Fruit fly (Drosophila melanogaster) whole organism, embryonic: ENCODE measurements around the gene Tctp.

Experiments
- Abd-B ChIP-seq: fragments of 200-800 bp; sonication (Bioruptor generic); optimal IDR thresholded peaks from 2 replicates; lab custom pipeline; 2018; ENCODE audit warnings: missing biosample characterization, mild to moderate bottlenecking, missing genetic modification characterization, moderate library complexity
- B-H2 ChIP-seq: fragments of 200-800 bp; sonication (Bioruptor generic); optimal IDR thresholded peaks from 2 replicates; lab custom pipeline; 2018; ENCODE audit warnings: missing biosample characterization, mild to moderate bottlenecking, missing genetic modification characterization
- BEAF-32 ChIP-seq: fragments of 200-800 bp; sonication (Bioruptor generic); optimal IDR thresholded peaks from 3 replicates; lab custom pipeline; 2017; ENCODE audit warnings: missing biosample characterization, missing genetic modification characterization, mild to moderate bottlenecking, moderate library complexity, missing genetic modification reagents
- BtbVII ChIP-seq: fragments of 200-800 bp; sonication (Bioruptor generic); optimal IDR thresholded peaks from 3 replicates; lab custom pipeline; 2017; ENCODE audit warnings: missing biosample characterization, mild to moderate bottlenecking, missing genetic modification characterization
- CG12659 ChIP-seq: fragments of 200-800 bp; sonication (Bioruptor generic); optimal IDR thresholded peaks from 3 replicates; lab custom pipeline; 2017; ENCODE audit warnings: mild to moderate bottlenecking, missing biosample characterization, missing genetic modification reagents, missing genetic modification characterization
- CG13775 ChIP-seq: fragments of 200-800 bp; sonication (Bioruptor generic); optimal IDR thresholded peaks from 3 replicates; lab custom pipeline; 2017; ENCODE audit warnings: missing biosample characterization, mild to moderate bottlenecking, missing genetic modification characterization
- CG13894 ChIP-seq: fragments of 200-800 bp; sonication (Bioruptor generic); optimal IDR thresholded peaks from 3 replicates; lab custom pipeline; 2018; ENCODE audit warnings: missing biosample characterization, mild to moderate bottlenecking, missing genetic modification characterization, moderate library complexity
- CG14014 ChIP-seq: fragments of 200-800 bp; sonication (Bioruptor generic); IDR thresholded peaks from 2 replicates; pipeline ENCODE4 v1.3.6; 2022; ENCODE audit warnings: missing biosample characterization, missing genetic modification characterization
- CG15479 ChIP-seq: fragments of 200-800 bp; sonication (Bioruptor generic); optimal IDR thresholded peaks from 3 replicates; lab custom pipeline; 2019; ENCODE audit warnings: missing biosample characterization, mild to moderate bottlenecking, missing genetic modification characterization, moderate library complexity
- CG16813 ChIP-seq: fragments of 200-800 bp; sonication (Bioruptor generic); IDR thresholded peaks from 3 replicates; pipeline ENCODE4 v1.3.6; 2022; ENCODE audit warnings: missing biosample characterization, missing genetic modification characterization; ENCODE audit not compliant: partially characterized antibody
- CG17186 ChIP-seq: fragments of 200-800 bp; sonication (Bioruptor generic); optimal IDR thresholded peaks from 3 replicates; lab custom pipeline; 2017; ENCODE audit warnings: missing biosample characterization, missing genetic modification reagents, missing genetic modification characterization
- CG18476 ChIP-seq: fragments of 200-800 bp; sonication (Bioruptor generic); optimal IDR thresholded peaks from 2 replicates; lab custom pipeline; 2016; ENCODE audit warnings: missing biosample characterization, mild to moderate bottlenecking, missing genetic modification characterization
- CG18764 ChIP-seq: fragments of 200-800 bp; sonication (Bioruptor generic); optimal IDR thresholded peaks from 3 replicates; lab custom pipeline; 2016; ENCODE audit warnings: missing biosample characterization, missing genetic modification characterization
- CG2199 ChIP-seq: fragments of 200-800 bp; sonication (Bioruptor generic); IDR thresholded peaks from 3 replicates; pipeline ENCODE4 v1.3.6; 2022; ENCODE audit warnings: missing biosample characterization, missing genetic modification characterization
- CG30020 ChIP-seq: fragments of 200-800 bp; optimal IDR thresholded peaks from 2 replicates; lab custom pipeline; 2019; ENCODE audit warnings: missing biosample characterization, mild to moderate bottlenecking, missing genetic modification characterization, moderate library complexity
- CG33213 ChIP-seq: fragments of 200-800 bp; sonication (Bioruptor generic); optimal IDR thresholded peaks from 3 replicates; lab custom pipeline; 2016; ENCODE audit warnings: missing biosample characterization, missing genetic modification characterization
- CG34376 ChIP-seq: fragments of 200-800 bp; sonication (Bioruptor generic); optimal IDR thresholded peaks from 2 replicates; lab custom pipeline; 2018; ENCODE audit warnings: missing biosample characterization, mild to moderate bottlenecking, missing genetic modification characterization
- CG34422 ChIP-seq: fragments of 200-800 bp; sonication (Bioruptor generic); IDR thresholded peaks from 3 replicates; pipeline ENCODE4 v1.3.6; 2022; ENCODE audit warnings: missing biosample characterization, missing genetic modification characterization
- CG4617 ChIP-seq: fragments of 200-800 bp; sonication (Bioruptor generic); optimal IDR thresholded peaks from 3 replicates; lab custom pipeline; 2016; ENCODE audit warnings: missing biosample characterization, missing genetic modification characterization, borderline replicate concordance
- CG4820 ChIP-seq: fragments of 200-800 bp; sonication (Bioruptor generic); optimal IDR thresholded peaks from 3 replicates; lab custom pipeline; 2016; ENCODE audit warnings: missing biosample characterization, missing genetic modification characterization
- CG6175 ChIP-seq: fragments of 200-800 bp; sonication (Bioruptor generic); IDR thresholded peaks from 3 replicates; pipeline ENCODE4 v1.3.6; 2022; ENCODE audit warnings: missing biosample characterization, missing genetic modification characterization
- CG8478 ChIP-seq: fragments of >200 bp; optimal IDR thresholded peaks from 2 replicates; lab custom pipeline; 2018
- CTCF ChIP-seq: fragments of 200-800 bp; sonication (Bioruptor generic); optimal IDR thresholded peaks from 2 replicates; lab custom pipeline; 2017; ENCODE audit warnings: missing biosample characterization, mild to moderate bottlenecking, missing genetic modification characterization, moderate library complexity
- Dfd ChIP-seq, 2 experiments: fragments of >200 bp; optimal IDR thresholded peaks; 2 replicates each; lab custom pipeline; 2017; ENCODE audit warnings: missing biosample characterization in 2 of 2, missing genetic modification characterization in 2 of 2
- Doc3 ChIP-seq: fragments of 200-800 bp; sonication (Bioruptor generic); IDR thresholded peaks from 3 replicates; pipeline ENCODE4 v1.3.6; 2022; ENCODE audit warnings: missing biosample characterization, missing genetic modification characterization; ENCODE audit not compliant: partially characterized antibody
- Dp ChIP-seq: fragments of 200-800 bp; sonication (Bioruptor generic); optimal IDR thresholded peaks from 2 replicates; lab custom pipeline; 2018; ENCODE audit warnings: missing biosample characterization, mild to moderate bottlenecking, missing genetic modification characterization, moderate library complexity
- HLH4C ChIP-seq: fragments of 200-800 bp; sonication (Bioruptor generic); IDR thresholded peaks from 3 replicates; pipeline ENCODE4 v1.3.6; 2022; ENCODE audit warnings: missing biosample characterization, missing genetic modification characterization; ENCODE audit not compliant: partially characterized antibody
- Hand ChIP-seq: fragments of 200-800 bp; sonication (Bioruptor generic); optimal IDR thresholded peaks from 2 replicates; lab custom pipeline; 2017; ENCODE audit warnings: mild to moderate bottlenecking, missing biosample characterization, missing genetic modification reagents, missing genetic modification characterization
- HmgD ChIP-seq: fragments of 200-800 bp; sonication (Bioruptor generic); optimal IDR thresholded peaks from 3 replicates; lab custom pipeline; 2016; ENCODE audit warnings: missing biosample characterization, missing genetic modification characterization
- HmgZ ChIP-seq: fragments of 200-800 bp; sonication (Bioruptor generic); optimal IDR thresholded peaks from 2 replicates; lab custom pipeline; 2018; ENCODE audit warnings: missing biosample characterization, mild to moderate bottlenecking, missing genetic modification characterization
- Hsf ChIP-seq: fragments of 200-800 bp; sonication (Bioruptor generic); optimal IDR thresholded peaks from 3 replicates; lab custom pipeline; 2016; ENCODE audit warnings: missing biosample characterization, missing genetic modification characterization
- MBD-R2 ChIP-seq: fragments of 200-800 bp; sonication (Bioruptor generic); IDR thresholded peaks from 2 replicates; pipeline ENCODE4 v1.3.6; 2022; ENCODE audit warnings: missing biosample characterization, missing genetic modification characterization
- Mad ChIP-seq: fragments of 200-800 bp; sonication (Bioruptor generic); optimal IDR thresholded peaks from 2 replicates; lab custom pipeline; 2016; ENCODE audit warnings: missing biosample characterization, missing genetic modification characterization
- Mes4 ChIP-seq: fragments of 200-800 bp; sonication (Bioruptor generic); optimal IDR thresholded peaks from 2 replicates; lab custom pipeline; 2016; ENCODE audit warnings: missing biosample characterization, missing genetic modification characterization
- Myb ChIP-seq: fragments of 200-800 bp; sonication (Bioruptor generic); optimal IDR thresholded peaks from 2 replicates; lab custom pipeline; 2016; ENCODE audit warnings: missing biosample characterization, missing genetic modification characterization
- Side ChIP-seq: fragments of 200-800 bp; sonication (Bioruptor generic); optimal IDR thresholded peaks from 2 replicates; lab custom pipeline; 2016; ENCODE audit warnings: missing biosample characterization, missing genetic modification characterization
- Tbp ChIP-seq: fragments of >200 bp; optimal IDR thresholded peaks from 2 replicates; lab custom pipeline; 2018; ENCODE audit warnings: missing biosample characterization, missing genetic modification characterization
- Xrp1 ChIP-seq: fragments of 200-800 bp; sonication (Bioruptor generic); IDR thresholded peaks from 2 replicates; pipeline ENCODE4 v1.3.6; 2022; ENCODE audit warnings: missing biosample characterization, missing genetic modification characterization
- cwo ChIP-seq: fragments of 200-800 bp; sonication (Bioruptor generic); optimal IDR thresholded peaks from 3 replicates; lab custom pipeline; 2017; ENCODE audit warnings: missing biosample characterization, missing genetic modification characterization, mild to moderate bottlenecking, moderate library complexity, missing genetic modification reagents
- danr ChIP-seq: fragments of 200-800 bp; sonication (Bioruptor generic); IDR thresholded peaks from 2 replicates; pipeline ENCODE4 v1.3.6; 2022; ENCODE audit warnings: missing biosample characterization, missing genetic modification characterization
- ems ChIP-seq: fragments of 200-800 bp; sonication (Bioruptor generic); optimal IDR thresholded peaks from 3 replicates; lab custom pipeline; 2016; ENCODE audit warnings: missing biosample characterization, missing genetic modification characterization
- en ChIP-seq: fragments of 200-800 bp; sonication (Bioruptor generic); optimal IDR thresholded peaks from 2 replicates; lab custom pipeline; 2016; ENCODE audit warnings: missing biosample characterization, missing genetic modification characterization
- gfzf ChIP-seq: fragments of 200-800 bp; sonication (Bioruptor generic); optimal IDR thresholded peaks from 2 replicates; lab custom pipeline; 2016; ENCODE audit warnings: missing biosample characterization, mild to moderate bottlenecking, missing genetic modification characterization, moderate library complexity
- hth ChIP-seq: fragments of >200 bp; optimal IDR thresholded peaks from 2 replicates; lab custom pipeline; 2017; ENCODE audit warnings: inconsistent platforms
- kay ChIP-seq: fragments of 200-800 bp; sonication (Bioruptor generic); optimal IDR thresholded peaks from 2 replicates; lab custom pipeline; 2016; ENCODE audit warnings: missing biosample characterization, missing genetic modification characterization
- maf-S ChIP-seq: fragments of 200-800 bp; sonication (Bioruptor generic); optimal IDR thresholded peaks from 2 replicates; lab custom pipeline; 2016; ENCODE audit warnings: missing biosample characterization, missing genetic modification characterization
- schlank ChIP-seq: fragments of 200-800 bp; sonication (Bioruptor generic); optimal IDR thresholded peaks from 2 replicates; lab custom pipeline; 2018; ENCODE audit warnings: missing biosample characterization, mild to moderate bottlenecking, missing genetic modification characterization
- sd ChIP-seq: fragments of 200-800 bp; sonication (Bioruptor generic); optimal IDR thresholded peaks from 3 replicates; lab custom pipeline; 2018; ENCODE audit warnings: missing biosample characterization, mild to moderate bottlenecking, missing genetic modification characterization, moderate library complexity
- shn ChIP-seq: fragments of 200-800 bp; sonication (Bioruptor generic); optimal IDR thresholded peaks from 3 replicates; lab custom pipeline; 2016; ENCODE audit warnings: missing biosample characterization, missing genetic modification characterization
- slbo ChIP-seq: fragments of 200-800 bp; sonication (Bioruptor generic); IDR thresholded peaks from 2 replicates; pipeline ENCODE4 v1.3.6; 2022; ENCODE audit warnings: missing biosample characterization, missing genetic modification characterization
- stwl ChIP-seq: fragments of 200-800 bp; sonication (Bioruptor generic); optimal IDR thresholded peaks from 3 replicates; lab custom pipeline; 2018; ENCODE audit warnings: missing biosample characterization, mild to moderate bottlenecking, missing genetic modification characterization, moderate library complexity

The Tctp gene

DNA sequence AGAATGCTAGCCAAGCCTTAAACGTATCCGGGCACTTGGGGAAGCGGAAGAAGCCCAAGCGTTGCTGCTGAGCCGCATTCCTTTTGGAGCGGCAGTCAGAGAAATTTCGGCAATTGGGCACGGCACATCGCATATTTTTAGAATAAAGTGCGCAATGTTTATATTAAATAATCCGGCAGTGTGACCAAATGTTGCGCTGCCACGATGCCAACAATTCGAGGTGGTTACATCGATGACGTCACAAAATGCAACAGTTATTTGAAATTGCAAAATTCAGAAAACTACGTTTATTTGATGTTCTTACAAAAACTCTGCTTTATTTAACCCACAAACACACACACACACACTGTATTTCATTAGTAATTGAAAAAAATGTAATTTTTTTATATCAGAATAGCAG lies 9.8 kb downstream of the Tctp start, which contains the start of gene CG6689 (continued):
- TF ChIP-seq CG16813 (GFP tag; lab: Robert Waterston, UW) (no peak), CG30020 (tag; lab: Kevin White, UChicago) (peak; percentile 28), stwl (tag; lab: Kevin White, UChicago) (peak; percentile 40), B-H2 (GFP tag; lab: Kevin White, UChicago) (peak; percentile 15), danr (no peak), CG34376 (GFP tag; lab: Kevin White, UChicago) (peak; percentile 49), CG17186 (peak; percentile 92), hth (lab: Kevin White, UChicago) (no peak), CG13775 (peak; percentile 26), schlank (no peak), CG34422 (GFP tag; lab: Robert Waterston, UW) (peak; percentile 41; the same call in 1 of the 3 replicates), shn (GFP tag; lab: Kevin White, UChicago) (no peak), HLH4C (0 out of 3 replicates have a peak, but pooled peaks have one; percentile 15), Side (GFP tag; lab: Kevin White, UChicago) (no peak), CG15479 (peak; percentile 78), CG13894 (tag; lab: Kevin White, UChicago) (no peak), MBD-R2 (GFP tag; lab: Robert Waterston, UW) (peak; percentile 94), CG33213 (GFP tag; lab: Kevin White, UChicago) (peak; percentile 9), CG6175 (GFP tag; lab: Robert Waterston, UW) (no peak), CG18764 (GFP tag; lab: Kevin White, UChicago) (no peak), BEAF-32 (GFP tag; lab: Kevin White, UChicago) (peak; percentile 31), Myb (GFP tag; lab: Kevin White, UChicago) (peak; percentile 86), HmgZ (tag; lab: Kevin White, UChicago) (peak; percentile 64), CTCF (peak; percentile 12), CG2199 (GFP tag; lab: Robert Waterston, UW) (no peak), CG4617 (GFP tag; lab: Kevin White, UChicago) (peak; percentile 82), BtbVII (peak; percentile 58), Dp (GFP tag; lab: Kevin White, UChicago) (peak; percentile 69), HmgD (GFP tag; lab: Kevin White, UChicago) (no peak), gfzf (peak; percentile 66), en (no peak), Tbp (GFP tag; lab: Kevin White, UChicago) (no peak), Mad (GFP tag; lab: Kevin White, UChicago) (no peak), sd (tag; lab: Kevin White, UChicago) (peak; percentile 68)
- TF ChIP-seq, all 482 proteins: peak for 88

- TF ChIP-seq CG14014 (GFP tag; lab: Robert Waterston, UW) (peak; percentile 72; the same call in 1 of the 2 replicates), CG12659 (GFP tag; lab: Kevin White, UChicago) (peak; percentile 90), Xrp1 (peak; percentile 44), Abd-B (no peak), BtbVII (peak; percentile 91), ems (GFP tag; lab: Kevin White, UChicago) (peak; percentile 46), Dfd (GFP tag; optimal IDR thresholded peaks at IDR 0.05; lab: Kevin White, UChicago) (no peak), slbo (GFP tag; lab: Robert Waterston, UW) (peak; percentile 59), Doc3 (GFP tag; lab: Robert Waterston, UW) (no peak), Side (GFP tag; lab: Kevin White, UChicago) (peak; percentile 63), CG18476 (peak; percentile 22), Hand (peak; percentile 77), CG4820 (GFP tag; lab: Kevin White, UChicago) (peak; percentile 54), kay (GFP tag; lab: Kevin White, UChicago) (peak; percentile 14), Hsf (GFP tag; lab: Kevin White, UChicago) (peak; percentile 59), CG8478 (lab: Kevin White, UChicago) (peak; percentile 69), Mes4 (GFP tag; lab: Kevin White, UChicago) (peak; percentile 81), cwo (GFP tag; lab: Kevin White, UChicago) (peak; percentile 61), maf-S (no peak)
Observed at dm6 chr3R:11221437-11222230, 11.6 kb downstream of the Tctp start, which contains the start of the genes CG6693 and RpL3. Gene CG6693, minus strand, starts transcription at chr3R:11221639. Gene RpL3, plus strand, starts transcription at chr3R:11221894.
